Worm (Caenorhabditis elegans) whole organism, mixed stage, embryonic: ENCODE results near the gene prx-5.

Source experiments
- blmp-1 ChIP-seq: fragments of 150-350 bp; optimal IDR thresholded peaks from 2 replicates; lab custom pipeline; 2014; ENCODE audit warnings: missing biosample characterization, missing genetic modification characterization
- ham-2 ChIP-seq: fragments of 200-800 bp; sonication (Bioruptor generic); optimal IDR thresholded peaks from 2 replicates; lab custom pipeline; 2018; ENCODE audit warnings: mild to moderate bottlenecking, missing genetic modification characterization, missing compliant biosample characterization
- lsy-2 ChIP-seq: fragments of 150-350 bp; optimal IDR thresholded peaks from 2 replicates; lab custom pipeline; 2014; ENCODE audit warnings: missing biosample characterization, missing genetic modification characterization
- mab-5 ChIP-seq: fragments of 150-350 bp; optimal IDR thresholded peaks from 2 replicates; lab custom pipeline; 2014; ENCODE audit warnings: missing biosample characterization, missing genetic modification characterization
- nhr-12 ChIP-seq: fragments of 150-350 bp; optimal IDR thresholded peaks from 2 replicates; lab custom pipeline; 2014; ENCODE audit warnings: missing biosample characterization, missing genetic modification characterization
- nhr-237 ChIP-seq: fragments of 150-350 bp; optimal IDR thresholded peaks from 2 replicates; lab custom pipeline; 2014; ENCODE audit warnings: missing biosample characterization, missing genetic modification characterization
- nhr-28 ChIP-seq: fragments of 150-350 bp; optimal IDR thresholded peaks from 2 replicates; lab custom pipeline; 2014; ENCODE audit warnings: missing biosample characterization, missing genetic modification characterization
- nhr-76 ChIP-seq: sonication (generic microtip); optimal IDR thresholded peaks from 2 replicates; lab custom pipeline; 2017; ENCODE audit warnings: missing biosample characterization, missing genetic modification characterization
- pha-4 ChIP-seq: fragments of 150-350 bp; optimal IDR thresholded peaks from 2 replicates; lab custom pipeline; 2018; ENCODE audit warnings: missing biosample characterization, missing genetic modification reagents, missing genetic modification characterization
- sem-2 ChIP-seq: fragments of 200-800 bp; sonication (Bioruptor generic); optimal IDR thresholded peaks from 2 replicates; lab custom pipeline; 2018; ENCODE audit warnings: mild to moderate bottlenecking, missing genetic modification characterization, missing compliant biosample characterization
- unc-39 ChIP-seq: fragments of 150-350 bp; optimal IDR thresholded peaks from 2 replicates; lab custom pipeline; 2014; ENCODE audit warnings: missing biosample characterization, missing genetic modification characterization
- ztf-11 ChIP-seq: fragments of 150-350 bp; optimal IDR thresholded peaks from 2 replicates; lab custom pipeline; 2014; ENCODE audit warnings: missing biosample characterization, missing genetic modification characterization

- TF ChIP-seq nhr-237 (tag; lab: Kevin White, UChicago) (no peak), blmp-1 (tag; lab: Kevin White, UChicago) (no peak), lsy-2 (tag; lab: Kevin White, UChicago) (no peak), nhr-76 (tag; lab: Kevin White, UChicago) (no peak), ztf-11 (no peak), mab-5 (tag; lab: Kevin White, UChicago) (no peak), sem-2 (GFP tag; lab: Kevin White, UChicago) (no peak), unc-39 (no peak), pha-4 (tag; lab: Kevin White, UChicago) (no peak), nhr-28 (tag; lab: Kevin White, UChicago) (no peak), ham-2 (GFP tag; lab: Kevin White, UChicago) (no peak), nhr-12 (no peak)
Observed at ce11 chrII:8738244-8738643, 33.6 kb downstream of the prx-5 start.
